Worm (Caenorhabditis elegans): ENCODE measurements around the gene metl-13.

The metl-13 gene

DNA sequence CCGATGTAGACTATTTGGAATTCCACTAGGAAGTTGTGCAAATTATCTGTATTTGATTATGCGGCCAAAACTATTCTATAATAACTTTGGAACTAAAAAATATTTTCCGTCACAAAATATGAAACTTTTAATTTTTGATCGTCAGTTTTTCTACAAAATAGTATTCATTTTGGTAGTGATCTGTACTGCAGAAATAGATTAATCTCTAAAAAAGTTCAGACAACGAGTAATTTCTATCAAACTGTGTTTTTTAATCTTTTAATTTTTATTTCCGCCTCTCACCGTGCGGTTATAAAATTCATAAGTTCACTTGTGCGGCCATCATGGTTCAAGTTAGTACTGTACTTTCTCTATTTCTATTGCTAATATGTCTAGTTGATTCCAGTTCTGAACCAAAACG, 3.4 kb downstream of the metl-13 start, which contains the start of gene C01B10.7:
Gene C01B10.7, plus strand, starts transcription at position 301 of the 400 bp plus-strand sequence.
- no peak for TF ChIP-seq let-607 (tag; optimal IDR thresholded peaks at IDR 0.05)

DNA sequence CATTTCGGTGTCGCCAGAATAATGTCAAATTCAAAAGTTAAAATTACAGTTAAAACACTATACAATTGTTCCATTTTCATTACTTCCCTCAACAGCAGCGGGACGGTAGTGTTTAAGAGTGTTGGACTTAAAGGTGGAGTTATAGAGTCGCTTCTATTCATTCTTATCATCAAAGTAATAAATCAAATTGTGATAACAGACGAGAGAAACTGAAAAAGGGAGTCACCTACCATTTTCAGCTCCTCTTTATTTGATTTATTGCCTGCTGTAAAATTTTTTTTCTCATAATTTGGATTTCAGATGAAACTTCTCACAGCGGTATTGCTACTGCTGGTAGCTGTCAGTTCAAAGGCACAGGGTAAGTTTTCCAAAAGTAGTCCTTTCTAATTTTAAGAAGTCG, 5.0 kb downstream of the metl-13 start, which contains the start of gene C01B10.6:
Gene C01B10.6, plus strand, starts transcription at position 301 of the 400 bp plus-strand sequence.
- TF ChIP-seq ztf-6 (GFP tag; IDR thresholded peaks at IDR 0.05) (no peak), Y53G8AR.9 (GFP tag; conservative IDR thresholded peaks at IDR 0.05) (no peak), lsl-1 (GFP tag; optimal IDR thresholded peaks at IDR 0.05) (no peak)

DNA sequence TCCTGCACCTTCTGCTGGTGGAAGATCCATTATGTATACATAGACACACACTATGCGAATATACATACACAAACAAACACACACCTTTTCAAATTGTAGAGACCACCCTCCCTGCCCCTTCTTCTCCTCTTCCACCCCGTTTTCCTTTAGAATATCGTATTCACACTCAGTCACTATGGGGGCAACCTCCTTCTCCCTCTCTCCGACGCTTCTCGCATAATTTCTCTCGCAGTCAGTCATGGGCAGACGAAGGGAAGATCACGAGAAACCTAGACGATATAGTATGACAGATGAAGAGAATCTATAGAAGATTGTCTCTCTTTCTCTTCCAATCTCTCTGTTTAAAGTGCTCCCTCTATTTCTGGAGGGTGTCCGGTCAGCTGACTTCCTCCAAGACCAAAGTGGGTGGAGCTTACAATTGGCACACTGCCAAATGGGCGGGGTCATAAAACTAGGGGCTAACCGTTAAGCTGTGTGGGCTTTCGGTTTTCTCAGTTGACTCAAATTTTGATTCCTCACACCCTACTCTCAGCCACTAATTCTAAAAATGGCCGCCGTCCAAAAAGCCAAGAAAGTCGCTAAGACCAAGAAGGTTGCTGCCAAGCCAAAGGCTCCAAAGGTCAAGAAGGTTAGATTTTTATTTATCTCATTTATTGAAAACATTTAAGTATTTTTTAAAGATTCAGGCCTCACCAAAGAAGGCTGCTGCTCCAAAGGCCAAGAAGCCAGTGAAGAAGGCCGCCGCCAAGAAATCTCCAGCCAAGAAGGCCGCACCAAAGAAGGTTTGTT, 11.2 kb downstream of the metl-13 start, which contains the start of gene hil-7:
Gene hil-7, plus strand, starts transcription at position 446 of the 789 bp plus-strand sequence.
- TF ChIP-seq mcd-1 (GFP tag; IDR thresholded peaks at IDR 0.05) (peak; percentile 28; the same call in 1 of the 2 replicates), zim-3 (tag; optimal IDR thresholded peaks at IDR 0.05) (no peak), hmg-1.2 (GFP tag; IDR thresholded peaks at IDR 0.05) (peak; percentile 48; the same call in 1 of the 2 replicates), ceh-27 (GFP tag; optimal IDR thresholded peaks at IDR 0.05) (peak; percentile 43), B0336.3 (GFP tag; IDR thresholded peaks at IDR 0.05) (peak; percentile 54; the same call in 1 of the 2 replicates), let-526 (GFP tag; IDR thresholded peaks at IDR 0.05) (no peak), attf-5 (GFP tag; optimal IDR thresholded peaks at IDR 0.05) (peak; percentile 17), nhr-27 (tag; optimal IDR thresholded peaks at IDR 0.05) (no peak)

DNA sequence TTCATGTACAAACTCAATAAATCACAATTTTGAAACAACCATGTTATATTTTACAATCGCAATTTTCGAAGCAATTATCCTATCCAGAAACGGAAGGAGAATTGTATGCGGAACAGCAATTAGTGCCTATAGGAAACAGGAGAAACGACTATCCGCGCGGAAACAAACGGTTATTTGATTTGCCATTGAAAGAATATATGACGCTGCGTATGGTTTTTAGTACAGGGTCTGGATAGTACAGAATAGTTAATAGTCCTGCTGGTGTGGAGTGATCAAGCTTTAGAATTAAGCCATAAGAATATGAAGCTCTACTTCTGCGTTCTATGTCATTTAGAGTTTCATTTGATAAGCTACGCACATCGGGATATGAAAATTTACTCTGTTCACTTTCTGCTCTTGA, 12.0 kb downstream of the metl-13 start:
- TF ChIP-seq Y95B8A.8 (GFP tag; IDR thresholded peaks at IDR 0.05) = no peak
- TF ChIP-seq dpff-1 (tag; optimal IDR thresholded peaks at IDR 0.05) = no peak
- TF ChIP-seq madf-6 (GFP tag; IDR thresholded peaks at IDR 0.05) = no peak
- no peak for TF ChIP-seq nhr-90 (tag; optimal IDR thresholded peaks at IDR 0.05)
- TF ChIP-seq repo-1 (tag; optimal IDR thresholded peaks at IDR 0.05) = no peak

DNA sequence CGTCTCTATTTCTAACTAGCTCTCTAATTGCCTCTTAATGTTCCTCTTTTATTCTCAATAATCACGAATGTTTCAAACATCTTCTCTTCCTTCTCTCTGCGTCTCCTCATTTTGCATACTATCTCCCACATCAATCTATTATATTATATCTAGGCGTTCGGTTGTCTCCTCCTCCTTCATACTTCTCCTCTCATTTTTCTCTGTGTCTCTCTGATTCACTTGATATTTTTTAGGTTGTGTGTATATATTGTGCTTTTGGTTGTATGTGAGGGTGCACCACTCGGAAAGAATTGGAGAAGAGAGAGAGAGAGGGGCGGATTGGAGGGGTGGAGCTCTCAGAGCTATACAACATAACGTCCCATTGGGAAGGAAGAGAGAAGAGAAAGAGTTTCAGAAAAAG, 13.7 kb downstream of the metl-13 start:
- TF ChIP-seq ztf-3 (GFP tag; optimal IDR thresholded peaks at IDR 0.05) (no peak), hmg-1.2 (GFP tag; IDR thresholded peaks at IDR 0.05) (peak; percentile 77)

DNA sequence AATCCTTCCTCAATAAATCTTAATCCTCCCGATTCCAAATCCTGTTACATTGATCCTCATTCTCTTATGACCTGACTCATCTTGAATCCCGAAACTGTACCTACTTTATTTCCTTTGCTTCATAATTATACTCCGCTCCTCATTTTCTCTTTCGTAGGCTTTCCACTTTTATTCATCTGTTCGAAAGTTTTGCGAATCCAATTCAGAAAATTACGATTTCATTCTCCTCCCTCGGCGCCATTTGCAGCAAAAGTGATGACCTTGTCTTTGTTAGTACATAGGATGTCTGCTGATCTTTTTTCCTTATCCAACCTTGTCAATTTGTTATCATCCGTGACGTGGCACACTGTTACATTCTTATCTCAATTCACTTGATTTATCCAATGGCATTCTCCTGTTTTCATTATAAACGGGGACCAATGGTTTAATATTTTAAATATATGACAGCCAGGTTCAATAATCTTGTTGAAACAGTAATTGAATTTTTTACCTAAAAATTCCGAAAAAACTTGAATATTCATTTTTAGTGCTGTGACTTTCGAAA, 17.7 kb downstream of the metl-13 start:
- TF ChIP-seq lag-1 (GFP tag; IDR thresholded peaks at IDR 0.05) (no peak), ztf-18 (tag; optimal IDR thresholded peaks at IDR 0.05) (no peak), dpff-1 (tag; optimal IDR thresholded peaks at IDR 0.05) (no peak), ceh-91 (GFP tag; IDR thresholded peaks at IDR 0.05) (no peak), D2030.7 (GFP tag; IDR thresholded peaks at IDR 0.05) (no peak), lin-35 (GFP tag; optimal IDR thresholded peaks at IDR 0.05) (no peak), F55B11.4 (tag; optimal IDR thresholded peaks at IDR 0.05; ENCODE audit: borderline replicate concordance, insufficient read depth) (no peak), F37B4.10 (GFP tag; IDR thresholded peaks at IDR 0.05) (no peak), unc-62 (GFP tag; optimal IDR thresholded peaks at IDR 0.05) (no peak), F39B2.1 (GFP tag; IDR thresholded peaks at IDR 0.05) (no peak)

Data from whole organism, young adult.